Worm (Caenorhabditis elegans): ENCODE measurements around the gene B0432.14.

B0432.14 gene

DNA sequence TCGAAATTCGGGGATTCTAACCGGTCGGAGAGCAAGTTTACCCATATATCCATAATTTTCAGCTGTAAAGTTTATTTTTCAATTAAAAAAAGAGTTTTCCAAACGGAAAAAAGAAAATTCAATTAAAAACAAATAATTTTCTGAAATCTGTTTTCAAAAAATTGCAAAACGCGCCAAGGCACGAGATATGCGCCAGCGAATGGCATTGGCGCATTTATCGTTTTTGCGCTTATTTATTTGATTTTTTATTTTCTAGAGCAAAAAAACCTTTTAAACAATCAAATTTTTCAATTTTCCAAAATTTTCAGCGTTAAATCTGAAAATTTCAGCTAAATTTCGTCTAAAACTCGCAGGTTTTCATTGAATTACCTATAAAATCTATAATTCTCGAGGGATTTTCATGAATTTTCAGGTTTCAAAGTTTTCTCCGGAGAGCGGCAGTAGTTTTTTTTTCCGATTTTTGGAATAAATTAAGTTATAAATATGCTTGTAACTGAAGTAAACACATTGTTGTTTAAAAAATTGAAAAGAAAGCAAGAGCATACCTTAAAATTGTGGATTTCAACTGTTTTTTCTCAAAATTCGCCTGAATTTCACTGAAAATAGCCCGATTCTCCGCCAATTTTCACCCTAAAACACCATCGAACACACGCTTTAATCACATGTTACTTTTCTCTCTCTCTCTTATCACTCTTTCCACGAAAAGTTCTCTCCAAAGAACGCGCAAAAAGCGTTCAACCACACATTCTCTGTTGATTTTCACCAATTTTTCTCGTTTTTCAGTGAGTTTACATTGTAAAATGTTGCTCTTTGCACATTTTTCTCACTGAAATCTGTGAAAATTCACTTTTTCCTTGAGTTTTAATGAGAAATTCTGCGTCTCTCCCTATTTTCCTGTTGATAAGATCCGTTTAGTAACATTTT is 21.7 kb downstream of the B0432.14 start, which contains the start of gene B0432.10:
Gene B0432.10, minus strand, starts transcription at position 649 of the 924 bp plus-strand sequence.
- TF ChIP-seq snpc-4 (tag; optimal IDR thresholded peaks at IDR 0.05) (peak; percentile 60), zag-1 (tag; optimal IDR thresholded peaks at IDR 0.05) (peak; percentile 17), F13H6.1 (tag; optimal IDR thresholded peaks at IDR 0.05) (peak; percentile 74), ztf-11 (tag; optimal IDR thresholded peaks at IDR 0.05) (no peak), nhr-23 (tag; optimal IDR thresholded peaks at IDR 0.05) (no peak), nhr-10 (tag; optimal IDR thresholded peaks at IDR 0.05) (no peak), skn-1 (tag; optimal IDR thresholded peaks at IDR 0.05) (no peak), unc-62 (GFP tag; optimal IDR thresholded peaks at IDR 0.05) (no peak), nhr-12 (tag; optimal IDR thresholded peaks at IDR 0.05) (no peak), unc-39 (tag; optimal IDR thresholded peaks at IDR 0.05) (no peak), fos-1 (tag; optimal IDR thresholded peaks at IDR 0.05) (peak; percentile 47), blmp-1 (tag; optimal IDR thresholded peaks at IDR 0.05; ENCODE audit: insufficient read depth) (no peak), gmeb-1 (tag; optimal IDR thresholded peaks at IDR 0.05) (peak; percentile 97), mab-5 (tag; optimal IDR thresholded peaks at IDR 0.05) (peak; percentile 71), sem-4 (tag; optimal IDR thresholded peaks at IDR 0.05) (peak; percentile 77), egl-27 (tag; optimal IDR thresholded peaks at IDR 0.05) (peak; percentile 81), nhr-21 (tag; optimal IDR thresholded peaks at IDR 0.05) (peak; percentile 63), ztf-4 (tag; optimal IDR thresholded peaks at IDR 0.05) (no peak), nhr-237 (tag; optimal IDR thresholded peaks at IDR 0.05) (peak; percentile 40), ama-1 (optimal IDR thresholded peaks at IDR 0.05) (no peak), nhr-25 (tag; optimal IDR thresholded peaks at IDR 0.05) (peak; percentile 82), elt-3 (tag; optimal IDR thresholded peaks at IDR 0.05) (no peak), lin-11 (tag; optimal IDR thresholded peaks at IDR 0.05) (peak; percentile 63), ztf-1 (GFP tag; conservative IDR thresholded peaks at IDR 0.05) (no peak), ceh-16 (tag; optimal IDR thresholded peaks at IDR 0.05) (peak; percentile 19), nhr-11 (tag; optimal IDR thresholded peaks at IDR 0.05) (no peak), sma-3 (GFP tag; optimal IDR thresholded peaks at IDR 0.05) (peak; percentile 74), elt-1 (tag; optimal IDR thresholded peaks at IDR 0.05) (no peak), nhr-77 (tag; optimal IDR thresholded peaks at IDR 0.05) (peak; percentile 37), aly-2 (tag; optimal IDR thresholded peaks at IDR 0.05) (no peak), dmd-4 (tag; optimal IDR thresholded peaks at IDR 0.05) (no peak), ZK546.5 (tag; optimal IDR thresholded peaks at IDR 0.05) (no peak), Y55F3AM.14 (GFP tag; optimal IDR thresholded peaks at IDR 0.05) (no peak), crh-2 (tag; optimal IDR thresholded peaks at IDR 0.05) (peak; percentile 81), lin-13 (GFP tag; optimal IDR thresholded peaks at IDR 0.05) (peak; percentile 87), mbf-1 (tag; optimal IDR thresholded peaks at IDR 0.05) (no peak), unc-55 (GFP tag; optimal IDR thresholded peaks at IDR 0.05) (peak; percentile 96), ceh-82 (tag; optimal IDR thresholded peaks at IDR 0.05) (no peak), lsy-2 (tag; optimal IDR thresholded peaks at IDR 0.05) (peak; percentile 81 to 92), lin-39 (tag; optimal IDR thresholded peaks at IDR 0.05) (no peak), peb-1 (tag; optimal IDR thresholded peaks at IDR 0.05) (no peak), nhr-129 (tag; optimal IDR thresholded peaks at IDR 0.05) (peak; percentile 58), C34F6.9 (tag; optimal IDR thresholded peaks at IDR 0.05) (peak; percentile 96), nhr-6 (tag; optimal IDR thresholded peaks at IDR 0.05) (peak; percentile 78), alr-1 (tag; optimal IDR thresholded peaks at IDR 0.05) (no peak), mdl-1 (tag; optimal IDR thresholded peaks at IDR 0.05) (peak in 1 of 2 experiments; percentile 4), R02D3.7 (tag; optimal IDR thresholded peaks at IDR 0.05) (peak; percentile 8), sma-9 (GFP tag; optimal IDR thresholded peaks at IDR 0.05) (peak; percentile 75), sma-9 (tag; optimal IDR thresholded peaks at IDR 0.05) (no peak)

Measured in whole organism, L2 larva.